Worm (Caenorhabditis elegans) whole organism, early embryonic: ENCODE measurements around the gene osm-7.

Experiments
- B0310.2 ChIP-seq: sonication (generic microtip); optimal IDR thresholded peaks from 2 replicates; lab custom pipeline; 2016; ENCODE audit warnings: mild to moderate bottlenecking, missing genetic modification characterization, missing compliant biosample characterization
- ama-1 ChIP-seq: fragments of 150-350 bp; optimal IDR thresholded peaks from 2 replicates; lab custom pipeline; 2014
- ceh-13 ChIP-seq: fragments of 200-800 bp; sonication (Bioruptor generic); optimal IDR thresholded peaks from 2 replicates; lab custom pipeline; 2018; ENCODE audit warnings: mild to moderate bottlenecking, missing genetic modification characterization, missing compliant biosample characterization
- ceh-36 ChIP-seq: sonication (generic microtip); optimal IDR thresholded peaks from 2 replicates; lab custom pipeline; 2016; ENCODE audit warnings: missing genetic modification characterization, inconsistent platforms, missing compliant biosample characterization
- flt-1 ChIP-seq: fragments of 200-800 bp; sonication (Bioruptor generic); IDR thresholded peaks from 2 replicates; pipeline ENCODE4 v1.3.6; 2022; ENCODE audit warnings: missing genetic modification characterization, missing compliant biosample characterization
- hmbx-1 ChIP-seq: sonication (generic microtip); optimal IDR thresholded peaks from 2 replicates; lab custom pipeline; 2016; ENCODE audit warnings: mild to moderate bottlenecking, missing genetic modification characterization, missing compliant biosample characterization
- hmg-4 ChIP-seq: fragments of 200-800 bp; sonication (Bioruptor generic); optimal IDR thresholded peaks from 2 replicates; lab custom pipeline; 2018; ENCODE audit warnings: mild to moderate bottlenecking, missing genetic modification characterization, missing compliant biosample characterization
- hnd-1 ChIP-seq: sonication (generic microtip); optimal IDR thresholded peaks from 2 replicates; lab custom pipeline; 2016; ENCODE audit warnings: missing genetic modification characterization, missing compliant biosample characterization
- pes-1 ChIP-seq: fragments of 200-800 bp; sonication (Bioruptor generic); IDR thresholded peaks from 2 replicates; pipeline ENCODE4 v1.3.6; 2022; ENCODE audit warnings: missing genetic modification reagents, missing genetic modification characterization, missing compliant biosample characterization
- scrt-1 ChIP-seq: fragments of 200-800 bp; sonication (Bioruptor generic); IDR thresholded peaks from 2 replicates; pipeline ENCODE4 v1.3.6; 2022; ENCODE audit warnings: missing genetic modification characterization, missing compliant biosample characterization
- sea-1 ChIP-seq: fragments of 200-800 bp; sonication (Bioruptor generic); conservative IDR thresholded peaks from 2 replicates; pipeline ENCODE4 v1.3.6; 2022; ENCODE audit warnings: missing genetic modification characterization, missing compliant biosample characterization
- tbx-11 ChIP-seq: fragments of 200-800 bp; sonication (Bioruptor generic); IDR thresholded peaks from 2 replicates; pipeline ENCODE4 v1.3.6; 2022; ENCODE audit warnings: missing genetic modification characterization, missing compliant biosample characterization
- tra-4 ChIP-seq: sonication (generic microtip); optimal IDR thresholded peaks from 2 replicates; lab custom pipeline; 2017; ENCODE audit warnings: missing genetic modification characterization, missing compliant biosample characterization

DNA sequence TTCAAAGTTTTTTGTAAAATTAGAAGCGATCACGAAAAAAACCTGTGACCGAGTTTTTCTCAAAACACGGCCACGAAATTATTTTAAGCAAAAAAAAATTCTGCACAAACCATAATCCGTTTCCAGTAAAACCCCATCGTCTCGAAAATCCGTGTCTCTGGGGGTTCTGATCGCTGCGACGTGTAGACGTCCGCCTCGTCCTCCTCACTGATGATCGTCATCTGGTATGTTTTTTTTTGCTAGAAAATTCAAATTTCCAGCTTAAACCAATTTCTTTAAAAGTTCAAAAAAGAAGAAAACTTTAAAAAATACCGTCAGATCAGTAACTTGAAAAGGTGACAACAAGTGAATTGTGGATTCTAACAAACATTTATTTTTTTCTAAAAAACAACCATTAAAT lies 29.4 kb upstream of the osm-7 start, which contains the start of gene Y76A2B.4:
- no peak for TF ChIP-seq flt-1 (GFP tag; lab: Robert Waterston, UW)
- TF ChIP-seq ceh-13 (GFP tag; lab: Kevin White, UChicago), result no peak
- no peak for TF ChIP-seq ama-1 (lab: Kevin White, UChicago)
- no peak for TF ChIP-seq hmbx-1 (tag; lab: Kevin White, UChicago)
- no peak for TF ChIP-seq sea-1 (GFP tag; lab: Robert Waterston, UW)
- TF ChIP-seq hnd-1 (tag; lab: Kevin White, UChicago), result no peak
- no peak for TF ChIP-seq pes-1 (GFP tag; lab: Robert Waterston, UW)
- no peak for TF ChIP-seq tra-4 (tag; lab: Kevin White, UChicago)
- TF ChIP-seq B0310.2, result no peak
- no peak for TF ChIP-seq scrt-1 (GFP tag; lab: Robert Waterston, UW)
- TF ChIP-seq ceh-36 (tag; lab: Kevin White, UChicago), result no peak
- no peak for TF ChIP-seq tbx-11 (GFP tag; lab: Robert Waterston, UW)
- TF ChIP-seq hmg-4, result no peak
